Fruit fly (Drosophila melanogaster) whole organism, embryonic: Measurements from ENCODE around the gene CAH7.

Source experiments
- ATbp ChIP-seq: fragments of 200-800 bp; sonication (Bioruptor generic); optimal IDR thresholded peaks from 2 replicates; lab custom pipeline; 2017; ENCODE audit warnings: missing biosample characterization, mild to moderate bottlenecking, missing genetic modification characterization, missing genetic modification reagents
- BtbVII ChIP-seq: fragments of 200-800 bp; sonication (Bioruptor generic); optimal IDR thresholded peaks from 3 replicates; lab custom pipeline; 2017; ENCODE audit warnings: missing biosample characterization, mild to moderate bottlenecking, missing genetic modification characterization
- CG10979 ChIP-seq: fragments of 200-800 bp; sonication (Bioruptor generic); optimal IDR thresholded peaks from 2 replicates; lab custom pipeline; 2018; ENCODE audit warnings: missing biosample characterization, mild to moderate bottlenecking, missing genetic modification characterization, moderate library complexity
- CG12071 ChIP-seq: fragments of 200-800 bp; sonication (Bioruptor generic); optimal IDR thresholded peaks from 3 replicates; lab custom pipeline; 2018; ENCODE audit warnings: missing biosample characterization, mild to moderate bottlenecking, missing genetic modification characterization
- CG12219 ChIP-seq: fragments of 200-800 bp; sonication (Bioruptor generic); optimal IDR thresholded peaks from 3 replicates; lab custom pipeline; 2018; ENCODE audit warnings: missing biosample characterization, mild to moderate bottlenecking, missing genetic modification characterization
- CG12942 ChIP-seq: fragments of 200-800 bp; sonication (Bioruptor generic); optimal IDR thresholded peaks from 3 replicates; lab custom pipeline; 2016; ENCODE audit warnings: missing biosample characterization, missing genetic modification characterization
- CG15601 ChIP-seq: fragments of 200-800 bp; sonication (Bioruptor generic); optimal IDR thresholded peaks from 3 replicates; lab custom pipeline; 2019; ENCODE audit warnings: missing biosample characterization, mild to moderate bottlenecking, missing genetic modification characterization, moderate library complexity
- CG16779 ChIP-seq: fragments of 200-800 bp; sonication (Bioruptor generic); IDR thresholded peaks from 2 replicates; pipeline ENCODE4 v1.3.6; 2022; ENCODE audit warnings: missing biosample characterization, missing genetic modification characterization
- CG18476 ChIP-seq: fragments of 200-800 bp; sonication (Bioruptor generic); optimal IDR thresholded peaks from 2 replicates; lab custom pipeline; 2016; ENCODE audit warnings: missing biosample characterization, mild to moderate bottlenecking, missing genetic modification characterization
- CG2116 ChIP-seq: fragments of 200-800 bp; sonication (Bioruptor generic); optimal IDR thresholded peaks from 3 replicates; lab custom pipeline; 2018; ENCODE audit warnings: missing biosample characterization, mild to moderate bottlenecking, missing genetic modification characterization
- CG2199 ChIP-seq: fragments of 200-800 bp; sonication (Bioruptor generic); IDR thresholded peaks from 3 replicates; pipeline ENCODE4 v1.3.6; 2022; ENCODE audit warnings: missing biosample characterization, missing genetic modification characterization
- CG32767 ChIP-seq: fragments of 200-800 bp; sonication (Bioruptor generic); IDR thresholded peaks from 2 replicates; pipeline ENCODE4 v1.3.6; 2022; ENCODE audit warnings: missing biosample characterization, missing genetic modification characterization
- CG33213 ChIP-seq: fragments of 200-800 bp; sonication (Bioruptor generic); optimal IDR thresholded peaks from 3 replicates; lab custom pipeline; 2016; ENCODE audit warnings: missing biosample characterization, missing genetic modification characterization
- CG6791 ChIP-seq: fragments of 200-800 bp; sonication (Bioruptor generic); IDR thresholded peaks from 3 replicates; pipeline ENCODE4 v1.3.6; 2022; ENCODE audit warnings: missing biosample characterization, missing genetic modification characterization; ENCODE audit not compliant: partially characterized antibody
- CG6813 ChIP-seq: fragments of 200-800 bp; sonication (Bioruptor generic); optimal IDR thresholded peaks from 2 replicates; lab custom pipeline; 2017; ENCODE audit warnings: missing biosample characterization, missing genetic modification characterization, mild to moderate bottlenecking, moderate library complexity, missing genetic modification reagents
- CG7839 ChIP-seq: fragments of 200-800 bp; sonication (Bioruptor generic); optimal IDR thresholded peaks from 3 replicates; lab custom pipeline; 2018; ENCODE audit warnings: missing biosample characterization, mild to moderate bottlenecking, missing genetic modification characterization, moderate library complexity
- CG8388 ChIP-seq: fragments of 200-800 bp; sonication (Bioruptor generic); optimal IDR thresholded peaks from 2 replicates; lab custom pipeline; 2019; ENCODE audit warnings: missing biosample characterization, mild to moderate bottlenecking, missing genetic modification characterization, moderate library complexity
- CG9215 ChIP-seq: fragments of 200-800 bp; sonication (Bioruptor generic); IDR thresholded peaks from 2 replicates; pipeline ENCODE4 v1.3.6; 2022; ENCODE audit warnings: missing biosample characterization, missing genetic modification characterization
- CG9817 ChIP-seq: fragments of 200-800 bp; sonication (Bioruptor generic); optimal IDR thresholded peaks from 2 replicates; lab custom pipeline; 2018; ENCODE audit warnings: missing biosample characterization, mild to moderate bottlenecking, missing genetic modification characterization, moderate library complexity
- Dip3 ChIP-seq: fragments of 200-800 bp; sonication (Bioruptor generic); optimal IDR thresholded peaks from 3 replicates; lab custom pipeline; 2016; ENCODE audit warnings: missing biosample characterization, missing genetic modification characterization
- E2f2 ChIP-seq: fragments of 200-800 bp; sonication (Bioruptor generic); IDR thresholded peaks from 2 replicates; pipeline ENCODE4 v1.3.6; 2022; ENCODE audit warnings: missing biosample characterization, missing genetic modification characterization
- Max ChIP-seq: fragments of 200-800 bp; sonication (Bioruptor generic); optimal IDR thresholded peaks from 2 replicates; lab custom pipeline; 2016; ENCODE audit warnings: missing biosample characterization, mild to moderate bottlenecking, missing genetic modification characterization
- Sin3A ChIP-seq: fragments of >200 bp; optimal IDR thresholded peaks from 2 replicates; lab custom pipeline; 2018
- Usf ChIP-seq: fragments of 200-800 bp; sonication (Bioruptor generic); optimal IDR thresholded peaks from 2 replicates; lab custom pipeline; 2017; ENCODE audit warnings: missing genotype, missing biosample characterization, missing genetic modification characterization
- ab ChIP-seq: fragments of 200-800 bp; sonication (Bioruptor generic); optimal IDR thresholded peaks from 2 replicates; lab custom pipeline; 2016; ENCODE audit warnings: missing biosample characterization, missing genetic modification characterization
- chif ChIP-seq, 2 experiments: fragments of 200-800 bp; sonication (Bioruptor generic); optimal IDR thresholded peaks; 3 replicates each; lab custom pipeline; 2016; ENCODE audit warnings: missing biosample characterization in 2 of 2, missing genetic modification characterization in 2 of 2
- chm ChIP-seq: fragments of 200-800 bp; sonication (Bioruptor generic); IDR thresholded peaks from 2 replicates; pipeline ENCODE4 v1.3.6; 2022; ENCODE audit warnings: missing biosample characterization, missing genetic modification characterization
- croc ChIP-seq: fragments of 200-800 bp; sonication (Bioruptor generic); conservative IDR thresholded peaks from 3 replicates; pipeline ENCODE4 v1.3.6; 2022; ENCODE audit warnings: missing biosample characterization, missing genetic modification characterization
- da ChIP-seq: fragments of 200-800 bp; sonication (Bioruptor generic); optimal IDR thresholded peaks from 2 replicates; lab custom pipeline; 2016; ENCODE audit warnings: missing biosample characterization, missing genetic modification characterization
- dimm ChIP-seq: fragments of 200-800 bp; sonication (Bioruptor generic); IDR thresholded peaks from 2 replicates; pipeline ENCODE4 v1.3.6; 2022; ENCODE audit warnings: missing biosample characterization, missing genetic modification characterization
- fd3F ChIP-seq: fragments of 200-800 bp; sonication (Bioruptor generic); optimal IDR thresholded peaks from 2 replicates; lab custom pipeline; 2018; ENCODE audit warnings: missing biosample characterization, mild to moderate bottlenecking, missing genetic modification characterization, moderate library complexity
- gce ChIP-seq: fragments of 200-800 bp; sonication (Bioruptor generic); IDR thresholded peaks from 3 replicates; pipeline ENCODE4 v1.3.6; 2022; ENCODE audit warnings: missing biosample characterization, missing genetic modification characterization
- gro ChIP-seq: fragments of 200-800 bp; sonication (Bioruptor generic); optimal IDR thresholded peaks from 2 replicates; lab custom pipeline; 2016; ENCODE audit warnings: missing biosample characterization, missing genetic modification characterization
- h ChIP-seq: fragments of >200 bp; optimal IDR thresholded peaks from 2 replicates; lab custom pipeline; 2017
- ind ChIP-seq: fragments of 200-800 bp; sonication (Bioruptor generic); optimal IDR thresholded peaks from 3 replicates; lab custom pipeline; 2016; ENCODE audit warnings: missing biosample characterization, missing genetic modification characterization
- jing ChIP-seq: fragments of 200-800 bp; sonication (Bioruptor generic); optimal IDR thresholded peaks from 2 replicates; lab custom pipeline; 2018; ENCODE audit warnings: missing biosample characterization, mild to moderate bottlenecking, missing genetic modification characterization
- lola ChIP-seq, 3 experiments: fragments of >200 bp in 2 of 3; fragments of 200-800 bp in 1 of 3; sonication (Bioruptor generic) in 1 of 3; optimal IDR thresholded peaks; 2 replicates each; lab custom pipeline; 2017 to 2019; ENCODE audit warnings: missing biosample characterization in 3 of 3, missing genetic modification characterization in 3 of 3, mild to moderate bottlenecking in 1 of 3, moderate library complexity in 1 of 3
- lov ChIP-seq, 2 experiments: fragments of 200-800 bp in 1 of 2; fragments of >200 bp in 1 of 2; sonication (Bioruptor generic) in 1 of 2; IDR thresholded peaks in 1 of 2; optimal IDR thresholded peaks in 1 of 2; 2 replicates in 1 of 2; 3 replicates in 1 of 2; pipeline versions ENCODE4 v1.3.6 to Lab custom; 2017 to 2022; ENCODE audit warnings: missing biosample characterization in 1 of 2, missing genetic modification characterization in 1 of 2
- maf-S ChIP-seq: fragments of 200-800 bp; sonication (Bioruptor generic); optimal IDR thresholded peaks from 2 replicates; lab custom pipeline; 2016; ENCODE audit warnings: missing biosample characterization, missing genetic modification characterization
- mam ChIP-seq: fragments of 200-800 bp; sonication (Bioruptor generic); optimal IDR thresholded peaks from 3 replicates; lab custom pipeline; 2016; ENCODE audit warnings: missing biosample characterization, missing genetic modification characterization
- onecut ChIP-seq: fragments of 200-800 bp; sonication (Bioruptor generic); IDR thresholded peaks from 2 replicates; pipeline ENCODE4 v1.3.6; 2022; ENCODE audit warnings: missing biosample characterization, missing genetic modification characterization
- pnt ChIP-seq: fragments of 200-800 bp; sonication (Bioruptor generic); optimal IDR thresholded peaks from 3 replicates; lab custom pipeline; 2016; ENCODE audit warnings: missing biosample characterization, missing genetic modification characterization
- psq ChIP-seq: fragments of 200-800 bp; sonication (Bioruptor generic); optimal IDR thresholded peaks from 2 replicates; lab custom pipeline; 2017; ENCODE audit warnings: missing biosample characterization, missing genetic modification characterization
- pzg ChIP-seq: fragments of 200-800 bp; sonication (Bioruptor generic); optimal IDR thresholded peaks from 3 replicates; lab custom pipeline; 2018; ENCODE audit warnings: missing biosample characterization, mild to moderate bottlenecking, missing genetic modification characterization, moderate library complexity
- row ChIP-seq: fragments of 200-800 bp; sonication (Bioruptor generic); IDR thresholded peaks from 3 replicates; pipeline ENCODE4 v1.3.6; 2022; ENCODE audit warnings: missing biosample characterization, missing genetic modification characterization
- slbo ChIP-seq: fragments of 200-800 bp; sonication (Bioruptor generic); IDR thresholded peaks from 2 replicates; pipeline ENCODE4 v1.3.6; 2022; ENCODE audit warnings: missing biosample characterization, missing genetic modification characterization
- sug ChIP-seq: fragments of 200-800 bp; optimal IDR thresholded peaks from 2 replicates; lab custom pipeline; 2019; ENCODE audit warnings: missing biosample characterization, mild to moderate bottlenecking, missing genetic modification characterization, moderate library complexity
- tll ChIP-seq, 2 experiments: fragments of 200-800 bp in 1 of 2; fragments of >200 bp in 1 of 2; sonication (Bioruptor generic) in 1 of 2; optimal IDR thresholded peaks; 2 replicates each; lab custom pipeline; 2017 to 2019; ENCODE audit warnings: missing biosample characterization in 2 of 2, missing genetic modification characterization in 2 of 2, mild to moderate bottlenecking in 1 of 2, moderate library complexity in 1 of 2
- zfh1 ChIP-seq: fragments of 200-800 bp; sonication (Bioruptor generic); IDR thresholded peaks from 3 replicates; pipeline ENCODE4 v1.3.6; 2022; ENCODE audit warnings: missing biosample characterization, missing genetic modification characterization
- zfh2 ChIP-seq: fragments of 200-800 bp; sonication (Bioruptor generic); optimal IDR thresholded peaks from 2 replicates; lab custom pipeline; 2016; ENCODE audit warnings: missing biosample characterization, missing genetic modification characterization

CAH7 gene

DNA sequence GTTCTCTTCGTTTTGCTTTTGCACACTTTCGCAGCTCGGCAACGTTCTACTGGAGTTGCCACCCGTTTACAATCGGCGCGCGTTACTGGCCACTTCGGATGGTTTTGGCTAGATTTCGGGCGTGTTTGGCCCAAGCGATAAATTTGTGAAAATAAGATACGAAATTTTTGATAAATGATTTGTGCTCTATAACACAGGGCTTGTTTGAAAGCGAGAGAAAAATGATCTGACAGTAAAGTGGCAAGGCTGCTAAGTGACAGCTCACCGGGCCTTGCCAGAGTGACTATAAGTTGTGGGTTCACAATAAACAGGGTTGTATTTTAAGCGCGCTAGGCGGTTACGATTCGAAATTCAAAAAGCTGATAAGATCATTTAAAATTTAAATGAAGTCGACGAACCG, 2.1 kb upstream of the CAH7 start, which contains the start of gene Fmr1 (continued):
- TF ChIP-seq BtbVII (GFP tag; lab: Kevin White, UChicago) (no peak), zfh1 (peak; percentile 31; the same call in 1 of the 3 replicates), sug (tag; lab: Kevin White, UChicago) (peak; percentile 66), CG2199 (0 out of 3 replicates have a peak, but pooled peaks have one; percentile 51), CG7839 (tag; lab: Kevin White, UChicago) (peak; percentile 16), row (peak; percentile 70), CG12071 (GFP tag; lab: Kevin White, UChicago) (no peak), zfh2 (peak; percentile 59), E2f2 (GFP tag; lab: Robert Waterston, UW) (peak; percentile 98), chm (no peak), CG6791 (GFP tag; lab: Robert Waterston, UW) (no peak), slbo (peak; percentile 62), mam (GFP tag; lab: Kevin White, UChicago) (peak; percentile 68), CG2116 (GFP tag; lab: Kevin White, UChicago) (peak; percentile 100), CG18476 (GFP tag; lab: Kevin White, UChicago) (no peak), CG33213 (GFP tag; lab: Kevin White, UChicago) (peak; percentile 67), da (GFP tag; lab: Kevin White, UChicago) (peak; percentile 45), CG9817 (tag; lab: Kevin White, UChicago) (peak; percentile 71), CG12942 (peak; percentile 35), lola (GFP tag; optimal IDR thresholded peaks at IDR 0.05; lab: Kevin White, UChicago) (peak in 1 of 3 experiments; percentile 45), CG9215 (GFP tag; lab: Robert Waterston, UW) (no peak; the same call in 1 of the 2 replicates), Max (GFP tag; lab: Kevin White, UChicago) (peak; percentile 42), croc (GFP tag; lab: Robert Waterston, UW) (no peak), CG10979 (tag; lab: Kevin White, UChicago) (peak; percentile 19), lov (optimal IDR thresholded peaks at IDR 0.05; lab: Kevin White, UChicago) (no peak), lov (GFP tag; IDR thresholded peaks at IDR 0.05; lab: Robert Waterston, UW) (no peak), psq (peak; percentile 97), pnt (peak; percentile 62), Usf (GFP tag; lab: Kevin White, UChicago) (no peak), onecut (GFP tag; lab: Robert Waterston, UW) (no peak), tll (GFP tag; optimal IDR thresholded peaks at IDR 0.05; lab: Kevin White, UChicago) (peak; percentile 30 to 73), ATbp (GFP tag; lab: Kevin White, UChicago) (peak; percentile 12), gro (GFP tag; lab: Kevin White, UChicago) (no peak), Sin3A (lab: Kevin White, UChicago) (peak; percentile 99), chif (GFP tag; optimal IDR thresholded peaks at IDR 0.05; lab: Kevin White, UChicago) (peak in 1 of 2 experiments; percentile 64), CG32767 (GFP tag; lab: Robert Waterston, UW) (no peak), CG15601 (tag; lab: Kevin White, UChicago) (peak; percentile 59), CG6813 (GFP tag; lab: Kevin White, UChicago) (no peak), fd3F (GFP tag; lab: Kevin White, UChicago) (peak; percentile 49), h (lab: Kevin White, UChicago) (no peak), ab (GFP tag; lab: Kevin White, UChicago) (no peak), Dip3 (GFP tag; lab: Kevin White, UChicago) (peak; percentile 48), dimm (GFP tag; lab: Robert Waterston, UW) (no peak), CG12219 (GFP tag; lab: Kevin White, UChicago) (no peak), pzg (GFP tag; lab: Kevin White, UChicago) (peak; percentile 92), jing (GFP tag; lab: Kevin White, UChicago) (no peak), gce (GFP tag; lab: Robert Waterston, UW) (no peak), maf-S (GFP tag; lab: Kevin White, UChicago) (peak; percentile 52), ind (GFP tag; lab: Kevin White, UChicago) (peak; percentile 64), CG16779 (no peak), CG8388 (GFP tag; lab: Kevin White, UChicago) (no peak)
